Fruit fly (Drosophila melanogaster): Measurements from ENCODE around the gene Lcp65Ag3.

DNA sequence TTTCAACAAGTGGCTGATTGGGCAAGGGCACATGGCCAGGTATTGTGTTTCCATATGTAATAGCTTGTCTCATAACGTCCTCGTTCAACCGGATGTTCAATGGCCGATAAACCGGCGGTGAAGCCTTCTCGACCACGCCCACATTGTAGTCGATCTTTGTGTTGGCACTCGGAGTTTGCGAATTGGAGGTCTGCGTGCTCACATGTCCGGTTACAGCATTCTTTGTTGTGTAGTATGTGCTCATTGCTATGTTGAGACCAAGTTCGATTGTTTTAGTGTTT is 5.4 kb downstream of the Lcp65Ag3 start:
- TF ChIP-seq insv (optimal IDR thresholded peaks at IDR 0.05) (no peak), psq (optimal IDR thresholded peaks at IDR 0.05) (no peak), Myc (optimal IDR thresholded peaks at IDR 0.05) (no peak), Sin3A (optimal IDR thresholded peaks at IDR 0.05) (no peak), ttk (optimal IDR thresholded peaks at IDR 0.05) (no peak), h (optimal IDR thresholded peaks at IDR 0.05) (no peak)
